Worm (Caenorhabditis elegans) whole organism, midembryonic: ENCODE measurements around the gene K05F6.4.
A peak's percentile ranks its signal among the peaks of the same experiment; 100 is the strongest.
"Not testable (repeated sequence)": the region's sequence is repeated elsewhere in the genome, so short reads cannot be mapped to it uniquely, and the experiment has no call there.

ENCODE experiments used
- T22C8.4 ChIP-seq: fragments of 200-800 bp; sonication (Bioruptor generic); IDR thresholded peaks from 2 replicates; pipeline ENCODE4 v1.3.6; 2022; ENCODE audit warnings: missing genetic modification characterization, missing compliant biosample characterization
- cog-1 ChIP-seq: sonication (generic microtip); optimal IDR thresholded peaks from 2 replicates; lab custom pipeline; 2016; ENCODE audit warnings: missing genetic modification characterization, missing compliant biosample characterization
- flt-1 ChIP-seq: fragments of 200-800 bp; sonication (Bioruptor generic); IDR thresholded peaks from 2 replicates; pipeline ENCODE4 v1.3.6; 2022; ENCODE audit warnings: missing genetic modification characterization, missing compliant biosample characterization
- klf-2 ChIP-seq: fragments of 200-800 bp; sonication (Bioruptor generic); conservative IDR thresholded peaks from 2 replicates; pipeline ENCODE4 v1.3.6; 2022; ENCODE audit warnings: missing genetic modification reagents, missing genetic modification characterization, missing compliant biosample characterization
- med-1 ChIP-seq: sonication (generic microtip); optimal IDR thresholded peaks from 2 replicates; lab custom pipeline; 2017; ENCODE audit warnings: missing genetic modification characterization, mild to moderate bottlenecking, missing compliant biosample characterization, antibody characterized with exemption, missing genetic modification reagents; ENCODE audit not compliant: insufficient read depth
- ref-1 ChIP-seq: fragments of 200-800 bp; sonication (Bioruptor generic); conservative IDR thresholded peaks from 2 replicates; pipeline ENCODE4 v1.3.6; 2022; ENCODE audit warnings: missing genetic modification reagents, missing genetic modification characterization, missing compliant biosample characterization
- tab-1 ChIP-seq: fragments of 200-800 bp; sonication (Bioruptor generic); IDR thresholded peaks from 2 replicates; pipeline ENCODE4 v1.3.6; 2022; ENCODE audit warnings: missing genetic modification characterization, missing compliant biosample characterization
- ztf-23 ChIP-seq: fragments of 200-800 bp; sonication (Bioruptor generic); IDR thresholded peaks from 2 replicates; pipeline ENCODE4 v1.3.6; 2022; ENCODE audit warnings: missing genetic modification reagents, missing genetic modification characterization, missing compliant biosample characterization
- ztf-29 ChIP-seq: fragments of 200-800 bp; sonication (Bioruptor generic); IDR thresholded peaks from 2 replicates; pipeline ENCODE4 v1.3.6; 2022; ENCODE audit warnings: missing genetic modification reagents, missing genetic modification characterization, missing compliant biosample characterization

K05F6.4 gene

DNA sequence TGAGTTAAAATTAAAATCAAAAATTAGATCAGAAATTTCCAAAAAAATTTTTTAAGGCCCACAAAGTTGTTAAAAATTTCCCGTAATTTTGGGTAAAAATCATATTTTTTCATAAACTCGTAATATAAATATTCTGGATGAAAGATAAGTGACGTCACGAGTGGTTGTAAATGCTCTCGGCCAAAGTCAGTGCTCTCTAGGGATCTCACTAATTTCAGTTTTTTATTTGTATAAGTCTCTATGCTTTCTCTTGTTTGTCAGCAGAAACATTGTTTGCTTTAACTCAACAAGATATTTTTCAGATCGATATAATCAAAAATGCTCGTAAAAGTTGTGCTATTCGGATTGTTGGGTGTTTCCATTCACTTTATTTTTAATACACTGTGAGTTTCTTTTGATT, at the start of gene K05F6.4:
Gene K05F6.4 (plus strand): TSS at position 301 of the 400 bp plus-strand sequence.
- not testable (repeated sequence) for TF ChIP-seq ztf-23 (GFP tag; lab: Robert Waterston, UW); klf-2; tab-1

ce11 chrII:1500286-1500840, 42.9 kb upstream of the K05F6.4 start, which contains the start of gene emc-1:
emc-1 (minus strand) TSS chrII:1500330.
- TF ChIP-seq ztf-23 (GFP tag; lab: Robert Waterston, UW) (peak; percentile 19; the same call in 1 of the 2 replicates), med-1 (GFP tag; lab: Kevin White, UChicago) (no peak), T22C8.4 (GFP tag; lab: Robert Waterston, UW) (no peak), klf-2 (no peak), cog-1 (tag; lab: Kevin White, UChicago) (no peak), flt-1 (GFP tag; lab: Robert Waterston, UW) (no peak), tab-1 (no peak), ref-1 (GFP tag; lab: Robert Waterston, UW) (no peak)

DNA sequence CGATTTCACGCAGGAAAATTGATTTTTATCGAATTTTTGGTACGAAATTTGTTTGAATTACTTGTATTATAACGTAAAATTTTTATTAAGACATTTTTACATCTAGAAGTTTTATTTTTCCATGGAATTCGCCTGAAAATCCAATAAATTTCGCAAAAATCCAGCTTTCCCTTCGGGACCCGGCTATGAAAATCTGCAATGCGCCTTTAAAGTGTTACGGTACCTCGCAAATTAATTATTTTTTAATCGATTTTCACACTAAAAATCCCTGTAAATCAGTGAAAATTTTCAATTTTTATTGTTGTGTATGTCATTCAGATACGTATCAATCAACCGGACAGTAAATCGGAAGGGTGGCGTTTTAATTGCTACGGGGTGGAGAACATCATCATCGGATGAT, 42.3 kb upstream of the K05F6.4 start:
- TF ChIP-seq tab-1: no peak
- TF ChIP-seq flt-1 (GFP tag; lab: Robert Waterston, UW): no peak
- TF ChIP-seq med-1 (GFP tag; lab: Kevin White, UChicago): no peak
- TF ChIP-seq ztf-29 (GFP tag; lab: Robert Waterston, UW): no peak
- TF ChIP-seq ztf-23 (GFP tag; lab: Robert Waterston, UW): no peak
- TF ChIP-seq T22C8.4 (GFP tag; lab: Robert Waterston, UW): no peak
- TF ChIP-seq ref-1 (GFP tag; lab: Robert Waterston, UW): no peak
- TF ChIP-seq cog-1 (tag; lab: Kevin White, UChicago): no peak
- TF ChIP-seq klf-2: no peak

ce11 chrII:1501614-1502355, 41.5 kb upstream of the K05F6.4 start:
- TF ChIP-seq ztf-23 (GFP tag; lab: Robert Waterston, UW) (no peak), ztf-29 (GFP tag; lab: Robert Waterston, UW) (no peak), tab-1 (peak; percentile 28; the same call in 1 of the 2 replicates), flt-1 (GFP tag; lab: Robert Waterston, UW) (0 out of 2 replicates have a peak, but pooled peaks have one; percentile 20)

- TF ChIP-seq ztf-23 (GFP tag; lab: Robert Waterston, UW) (no peak), klf-2 (no peak), tab-1 (no peak), ref-1 (GFP tag; lab: Robert Waterston, UW) (no peak), ztf-29 (GFP tag; lab: Robert Waterston, UW) (no peak), med-1 (GFP tag; lab: Kevin White, UChicago) (no peak), flt-1 (GFP tag; lab: Robert Waterston, UW) (no peak), cog-1 (tag; lab: Kevin White, UChicago) (no peak), T22C8.4 (GFP tag; lab: Robert Waterston, UW) (no peak)
Observed at ce11 chrII:1503663-1504062, 39.6 kb upstream of the K05F6.4 start.

DNA sequence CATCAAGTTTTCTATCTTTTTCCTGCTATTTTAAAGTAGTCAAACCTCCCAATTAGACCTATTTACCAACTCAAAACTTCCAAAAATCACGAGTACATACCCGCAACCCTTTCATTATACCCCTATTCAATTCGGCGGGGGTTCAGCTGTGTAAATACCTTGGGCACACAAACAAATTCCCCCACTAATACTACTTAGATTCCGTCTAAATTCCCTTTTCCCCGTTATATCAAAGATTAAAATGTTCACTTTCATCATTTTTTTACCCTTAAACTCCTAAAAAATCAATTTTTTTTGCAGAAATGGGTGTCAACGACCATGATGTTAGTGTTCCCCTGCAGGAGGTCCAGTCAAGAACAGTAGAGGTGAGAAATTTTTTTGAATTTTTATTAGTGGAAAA, 39.0 kb upstream of the K05F6.4 start, which contains the start of gene fdgt-1:
Gene fdgt-1 (plus strand): TSS at position 301 of the 400 bp plus-strand sequence.
- no peak for TF ChIP-seq ref-1 (GFP tag; lab: Robert Waterston, UW)
- TF ChIP-seq cog-1 (tag; lab: Kevin White, UChicago): no peak
- no peak for TF ChIP-seq ztf-23 (GFP tag; lab: Robert Waterston, UW)
- TF ChIP-seq klf-2: no peak
- TF ChIP-seq T22C8.4 (GFP tag; lab: Robert Waterston, UW): no peak
- TF ChIP-seq med-1 (GFP tag; lab: Kevin White, UChicago): no peak
- TF ChIP-seq ztf-29 (GFP tag; lab: Robert Waterston, UW): no peak
- TF ChIP-seq flt-1 (GFP tag; lab: Robert Waterston, UW): no peak
- TF ChIP-seq tab-1: no peak

DNA sequence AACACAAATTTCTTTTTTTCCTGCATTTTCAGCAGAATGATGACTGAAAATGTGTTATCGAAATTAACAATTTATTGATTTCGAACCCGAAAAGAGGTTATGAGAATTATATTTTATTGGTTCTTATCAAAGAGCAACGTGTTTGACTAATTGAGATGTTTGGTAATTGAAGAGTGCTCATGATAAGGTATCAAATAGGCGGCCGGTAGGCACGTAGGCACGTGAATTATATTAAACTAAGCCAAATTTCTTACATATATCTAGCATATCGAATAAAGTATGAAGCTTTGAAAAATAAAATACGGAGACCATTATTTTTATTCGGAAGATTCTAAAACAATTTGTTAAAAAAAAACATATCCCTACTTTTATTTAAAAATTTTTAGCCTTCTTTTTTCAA, 25.9 kb upstream of the K05F6.4 start, which contains the start of gene math-45:
Gene math-45 (minus strand): TSS at position 101 of the 400 bp plus-strand sequence.
- no peak for TF ChIP-seq flt-1 (GFP tag; lab: Robert Waterston, UW)
- no peak for TF ChIP-seq ref-1 (GFP tag; lab: Robert Waterston, UW)
- no peak for TF ChIP-seq ztf-29 (GFP tag; lab: Robert Waterston, UW)
- no peak for TF ChIP-seq tab-1
- TF ChIP-seq cog-1 (tag; lab: Kevin White, UChicago): no peak

- no peak for TF ChIP-seq ztf-23 (GFP tag; lab: Robert Waterston, UW)
- no peak for TF ChIP-seq klf-2
- no peak for TF ChIP-seq tab-1
- TF ChIP-seq T22C8.4 (GFP tag; lab: Robert Waterston, UW): no peak
- TF ChIP-seq med-1 (GFP tag; lab: Kevin White, UChicago): no peak
- no peak for TF ChIP-seq cog-1 (tag; lab: Kevin White, UChicago)
Observed at ce11 chrII:1518914-1519313, 24.4 kb upstream of the K05F6.4 start, which contains the start of gene Y51H7BR.8. Y51H7BR.8 (plus strand) TSS chrII:1519214.

DNA sequence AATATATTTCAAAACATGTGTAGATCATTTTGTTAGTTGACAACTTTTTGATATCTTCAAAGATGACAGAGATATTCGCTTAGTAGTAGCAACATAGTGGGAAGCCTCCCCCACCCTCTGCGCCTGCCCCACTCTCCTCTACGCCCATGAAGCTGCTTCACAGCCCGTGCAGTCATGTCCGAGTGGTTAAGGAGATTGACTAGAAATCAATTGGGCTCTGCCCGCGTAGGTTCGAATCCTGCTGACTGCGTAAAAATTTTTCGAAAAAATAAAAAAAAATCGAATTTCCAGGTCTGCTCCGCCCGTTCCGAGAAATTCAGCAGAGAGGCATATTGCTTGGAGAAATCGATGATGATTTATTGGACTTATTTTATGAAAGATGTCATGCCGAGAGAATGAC, 23.4 kb upstream of the K05F6.4 start:
- TF ChIP-seq klf-2 (no peak), ztf-23 (GFP tag; lab: Robert Waterston, UW) (peak; percentile 12; the same call in 1 of the 2 replicates), tab-1 (peak; percentile 69; the same call in 1 of the 2 replicates), flt-1 (GFP tag; lab: Robert Waterston, UW) (0 out of 2 replicates have a peak, but pooled peaks have one; percentile 23)

- no peak for TF ChIP-seq ztf-23 (GFP tag; lab: Robert Waterston, UW)
Observed at ce11 chrII:1521956-1522355, 21.3 kb upstream of the K05F6.4 start.
